Worm (Caenorhabditis elegans): ENCODE measurements around the gene egl-6.

DNA sequence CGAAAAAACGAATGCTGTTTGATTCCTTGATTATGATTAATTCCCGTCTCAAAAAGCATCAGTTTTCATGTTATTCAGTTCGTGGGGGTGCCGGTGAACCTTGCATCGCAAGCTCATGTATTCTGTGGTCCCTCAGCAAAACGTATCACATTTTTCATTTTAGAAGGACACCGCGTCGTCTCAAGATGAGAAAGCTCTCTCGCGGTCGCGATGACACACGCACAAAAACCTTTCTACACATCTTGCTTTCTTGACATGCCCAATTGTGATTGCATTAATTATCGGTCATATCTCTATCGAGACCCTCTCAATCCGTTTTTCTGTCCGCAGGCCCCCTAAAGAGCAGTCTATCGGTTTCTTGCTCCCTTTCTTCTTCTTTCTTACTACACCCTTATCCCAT, 25.2 kb downstream of the egl-6 start:
- TF ChIP-seq snpc-4 (GFP tag; optimal IDR thresholded peaks at IDR 0.05) (no peak), snpc-4 (tag; optimal IDR thresholded peaks at IDR 0.05) (no peak), attf-3 (GFP tag; conservative IDR thresholded peaks at IDR 0.05) (no peak), F39B2.1 (GFP tag; IDR thresholded peaks at IDR 0.05) (no peak), snpc-3.4 (tag; optimal IDR thresholded peaks at IDR 0.05) (no peak)

Data from whole organism, young adult.